Fruit fly (Drosophila melanogaster): Measurements from ENCODE around the gene Pop1.

- TF ChIP-seq jim (GFP tag; optimal IDR thresholded peaks at IDR 0.05): no peak
- TF ChIP-seq usp (GFP tag; optimal IDR thresholded peaks at IDR 0.05): no peak
Measured at dm6 chrX:5614367-5614766, 8.1 kb upstream of the Pop1 start, which contains the start of gene CG34435.
